Fruit fly (Drosophila melanogaster) whole organism, adult: ENCODE results near the gene Cad89D.

ENCODE experiments used
- CG12768 ChIP-seq: fragments of 200-800 bp; sonication (Bioruptor generic); optimal IDR thresholded peaks from 2 replicates; lab custom pipeline; 2017; ENCODE audit warnings: missing biosample characterization, missing genetic modification characterization, mild to moderate bottlenecking, moderate library complexity, missing genetic modification reagents
- CG33017 ChIP-seq: fragments of 200-800 bp; sonication (Bioruptor generic); optimal IDR thresholded peaks from 2 replicates; lab custom pipeline; 2018; ENCODE audit warnings: missing biosample characterization, mild to moderate bottlenecking, missing genetic modification characterization, moderate library complexity
- Hr96 ChIP-seq: fragments of 200-800 bp; sonication (Bioruptor generic); optimal IDR thresholded peaks from 2 replicates; lab custom pipeline; 2016; ENCODE audit warnings: missing biosample characterization, missing genetic modification characterization
- pad ChIP-seq: fragments of 200-800 bp; sonication (Bioruptor generic); optimal IDR thresholded peaks from 3 replicates; lab custom pipeline; 2017; ENCODE audit warnings: missing biosample characterization, missing genetic modification characterization, mild to moderate bottlenecking, moderate library complexity, missing genetic modification reagents

DNA sequence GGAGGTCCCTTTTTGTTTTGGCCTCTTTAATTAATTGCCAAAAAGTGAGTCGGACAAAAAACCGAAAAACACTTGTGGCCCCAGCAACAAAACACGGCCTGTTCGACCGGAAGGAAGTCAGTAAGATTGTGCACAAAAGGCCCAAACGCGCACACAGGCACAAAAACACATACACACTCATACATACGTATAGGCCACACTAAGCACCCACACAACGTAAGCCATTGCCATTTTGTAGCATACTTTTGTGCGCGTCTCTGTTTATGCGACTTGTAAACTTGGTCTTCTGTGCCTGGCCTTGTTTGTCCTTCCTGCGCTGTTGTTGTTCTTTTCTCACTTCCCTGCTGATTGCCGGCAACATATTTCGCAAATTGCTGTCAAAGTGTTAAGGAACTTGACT is 35.2 kb upstream of the Cad89D start:
- TF ChIP-seq pad, result no peak
- TF ChIP-seq Hr96 (GFP tag; lab: Kevin White, UChicago), result no peak
- TF ChIP-seq CG33017 (tag; lab: Kevin White, UChicago), result no peak
- no peak for TF ChIP-seq CG12768 (GFP tag; lab: Kevin White, UChicago)
